Fruit fly (Drosophila melanogaster) whole organism, prepupa: ENCODE data around the gene CG11854.

ENCODE experiments used
- CG34406 ChIP-seq: fragments of 200-800 bp; sonication (Bioruptor generic); optimal IDR thresholded peaks from 3 replicates; lab custom pipeline; 2016; ENCODE audit warnings: missing biosample characterization, missing genetic modification characterization
- CG6808 ChIP-seq: fragments of 200-800 bp; sonication (Bioruptor generic); optimal IDR thresholded peaks from 3 replicates; lab custom pipeline; 2017; ENCODE audit warnings: missing biosample characterization, missing genetic modification characterization, mild to moderate bottlenecking, moderate library complexity, missing genetic modification reagents
- net ChIP-seq: fragments of 200-800 bp; sonication (Bioruptor generic); optimal IDR thresholded peaks from 3 replicates; lab custom pipeline; 2016; ENCODE audit warnings: missing biosample characterization, missing genetic modification characterization

- TF ChIP-seq net (no peak), CG34406 (no peak), CG6808 (GFP tag; lab: Kevin White, UChicago) (no peak)
Measured at dm6 chr3R:25237314-25237713, 4.5 kb upstream of the CG11854 start, which contains the start of gene Jhbp7.
